Worm (Caenorhabditis elegans): ENCODE data around the gene egl-3.

Gene egl-3

ce11 chrV:10173653-10174052 is at the start of gene egl-3:
Gene egl-3, minus strand, starts transcription at chrV:10173753.
- no peak for TF ChIP-seq unc-62 (GFP tag; optimal IDR thresholded peaks at IDR 0.05)
- no peak for TF ChIP-seq ama-1 (optimal IDR thresholded peaks at IDR 0.05)
- no peak for TF ChIP-seq ceh-16 (tag; optimal IDR thresholded peaks at IDR 0.05)
- no peak for TF ChIP-seq nhr-23 (tag; optimal IDR thresholded peaks at IDR 0.05)
- no peak for TF ChIP-seq nfya-1 (tag; optimal IDR thresholded peaks at IDR 0.05; ENCODE audit: insufficient read depth)

- TF ChIP-seq nhr-77 (tag; optimal IDR thresholded peaks at IDR 0.05) (no peak), elt-3 (tag; optimal IDR thresholded peaks at IDR 0.05) (no peak), fkh-10 (GFP tag; optimal IDR thresholded peaks at IDR 0.05) (no peak), ztf-11 (tag; optimal IDR thresholded peaks at IDR 0.05) (no peak)
These were observed 48.5 kb upstream of the egl-3 start, which contains the start of gene C12D8.20 for ce11 chrV:10222007-10222406. Gene C12D8.20, plus strand, starts transcription at chrV:10222307.

ce11 chrV:10221317-10221716 is 47.8 kb upstream of the egl-3 start, which contains the start of the genes fipr-5 and fipr-9:
Gene fipr-5, minus strand, starts transcription at chrV:10221417.
Gene fipr-9, plus strand, starts transcription at chrV:10221662.
- TF ChIP-seq R02D3.7 (tag; optimal IDR thresholded peaks at IDR 0.05), result no peak
- TF ChIP-seq ceh-28 (tag; optimal IDR thresholded peaks at IDR 0.05), result no peak
- no peak for TF ChIP-seq nfya-1 (tag; optimal IDR thresholded peaks at IDR 0.05; ENCODE audit: insufficient read depth)
- no peak for TF ChIP-seq eor-1 (tag; optimal IDR thresholded peaks at IDR 0.05)
- TF ChIP-seq ama-1 (optimal IDR thresholded peaks at IDR 0.05), result no peak
- no peak for TF ChIP-seq ceh-9 (tag; optimal IDR thresholded peaks at IDR 0.05)
- TF ChIP-seq aly-2 (tag; optimal IDR thresholded peaks at IDR 0.05), result no peak
- no peak for TF ChIP-seq egl-27 (tag; optimal IDR thresholded peaks at IDR 0.05)
- TF ChIP-seq mml-1 (tag; optimal IDR thresholded peaks at IDR 0.05), result no peak
- TF ChIP-seq fos-1 (tag; optimal IDR thresholded peaks at IDR 0.05), result no peak
- TF ChIP-seq fkh-2 (tag; optimal IDR thresholded peaks at IDR 0.05), result no peak
- TF ChIP-seq nhr-76 (tag; optimal IDR thresholded peaks at IDR 0.05), result no peak
- TF ChIP-seq nhr-67 (tag; optimal IDR thresholded peaks at IDR 0.05), result no peak
- TF ChIP-seq elt-1 (tag; optimal IDR thresholded peaks at IDR 0.05), result no peak
- TF ChIP-seq ceh-16 (tag; optimal IDR thresholded peaks at IDR 0.05), result no peak
- TF ChIP-seq fkh-10 (GFP tag; optimal IDR thresholded peaks at IDR 0.05), result no peak
- TF ChIP-seq nhr-25 (tag; optimal IDR thresholded peaks at IDR 0.05), result no peak

ce11 chrV:10220605-10221004 is 47.1 kb upstream of the egl-3 start, which contains the start of gene C12D8.13:
Gene C12D8.13, minus strand, starts transcription at chrV:10220705.
- TF ChIP-seq nhr-23 (tag; optimal IDR thresholded peaks at IDR 0.05) (no peak), snpc-4 (tag; optimal IDR thresholded peaks at IDR 0.05) (no peak), lin-15B (tag; optimal IDR thresholded peaks at IDR 0.05) (no peak), nhr-12 (tag; optimal IDR thresholded peaks at IDR 0.05) (no peak), jun-1 (tag; optimal IDR thresholded peaks at IDR 0.05) (no peak), unc-39 (tag; optimal IDR thresholded peaks at IDR 0.05) (no peak), zag-1 (tag; optimal IDR thresholded peaks at IDR 0.05) (no peak), R02D3.7 (tag; optimal IDR thresholded peaks at IDR 0.05) (no peak)

ce11 chrV:10216724-10217123 is 43.2 kb upstream of the egl-3 start, which contains the start of gene ZK856.14:
Gene ZK856.14, plus strand, starts transcription at chrV:10217024.
- TF ChIP-seq zag-1 (tag; optimal IDR thresholded peaks at IDR 0.05), result no peak
- no peak for TF ChIP-seq nhr-28 (tag; optimal IDR thresholded peaks at IDR 0.05)
- TF ChIP-seq nhr-25 (tag; optimal IDR thresholded peaks at IDR 0.05), result no peak
- TF ChIP-seq lin-15B (tag; optimal IDR thresholded peaks at IDR 0.05), result no peak
- TF ChIP-seq daf-12 (tag; optimal IDR thresholded peaks at IDR 0.05), result no peak
- TF ChIP-seq mml-1 (tag; optimal IDR thresholded peaks at IDR 0.05), result no peak
- no peak for TF ChIP-seq ceh-82 (tag; optimal IDR thresholded peaks at IDR 0.05)
- no peak for TF ChIP-seq ceh-28 (tag; optimal IDR thresholded peaks at IDR 0.05)
- no peak for TF ChIP-seq unc-39 (tag; optimal IDR thresholded peaks at IDR 0.05)

ce11 chrV:10212627-10213026 is 39.1 kb upstream of the egl-3 start, which contains the start of gene hpo-40:
Gene hpo-40, plus strand, starts transcription at chrV:10212927.
- TF ChIP-seq nhr-237 (tag; optimal IDR thresholded peaks at IDR 0.05) (no peak), ceh-9 (tag; optimal IDR thresholded peaks at IDR 0.05) (no peak), jun-1 (tag; optimal IDR thresholded peaks at IDR 0.05) (no peak), unc-39 (tag; optimal IDR thresholded peaks at IDR 0.05) (no peak), zag-1 (tag; optimal IDR thresholded peaks at IDR 0.05) (no peak), egl-5 (tag; optimal IDR thresholded peaks at IDR 0.05) (no peak), ceh-16 (tag; optimal IDR thresholded peaks at IDR 0.05) (no peak)
